Worm (Caenorhabditis elegans) whole organism, L3 larva: ENCODE measurements around the gene sre-46.

Experiments
- ZK546.5 ChIP-seq: sonication (generic microtip); optimal IDR thresholded peaks from 2 replicates; lab custom pipeline; 2017; ENCODE audit warnings: missing biosample characterization, missing genetic modification characterization
- aly-2 ChIP-seq: fragments of 150-350 bp; optimal IDR thresholded peaks from 2 replicates; lab custom pipeline; 2014; ENCODE audit warnings: missing biosample characterization, missing genetic modification characterization
- ceh-16 ChIP-seq: sonication (generic microtip); optimal IDR thresholded peaks from 2 replicates; lab custom pipeline; 2017; ENCODE audit warnings: missing biosample characterization, missing genetic modification characterization
- ceh-28 ChIP-seq: fragments of 150-350 bp; optimal IDR thresholded peaks from 2 replicates; lab custom pipeline; 2014; ENCODE audit warnings: missing biosample characterization, missing genetic modification reagents, missing genetic modification characterization
- daf-12 ChIP-seq: fragments of 150-350 bp; optimal IDR thresholded peaks from 2 replicates; lab custom pipeline; 2014; ENCODE audit warnings: missing biosample characterization, missing genetic modification reagents, missing genetic modification characterization
- elt-1 ChIP-seq: fragments of 150-350 bp; optimal IDR thresholded peaks from 2 replicates; lab custom pipeline; 2014; ENCODE audit warnings: missing biosample characterization, missing genetic modification characterization
- elt-2 ChIP-seq: sonication (generic microtip); optimal IDR thresholded peaks from 2 replicates; lab custom pipeline; 2016; ENCODE audit warnings: missing genetic modification reagents, mild to moderate bottlenecking, missing genetic modification characterization, missing compliant biosample characterization
- fos-1 ChIP-seq: fragments of 150-350 bp; optimal IDR thresholded peaks from 2 replicates; lab custom pipeline; 2014; ENCODE audit warnings: missing biosample characterization, missing genetic modification characterization
- nfya-1 ChIP-seq: sonication (generic microtip); optimal IDR thresholded peaks from 2 replicates; lab custom pipeline; 2017; ENCODE audit warnings: missing genetic modification characterization, mild to moderate bottlenecking, missing compliant biosample characterization, antibody characterized with exemption, moderate library complexity; ENCODE audit not compliant: insufficient read depth
- nhr-11 ChIP-seq: fragments of 150-350 bp; optimal IDR thresholded peaks from 2 replicates; lab custom pipeline; 2014; ENCODE audit warnings: missing biosample characterization, missing genetic modification characterization
- nhr-237 ChIP-seq: fragments of 150-350 bp; optimal IDR thresholded peaks from 2 replicates; lab custom pipeline; 2014; ENCODE audit warnings: missing biosample characterization, missing genetic modification characterization
- zag-1 ChIP-seq: fragments of 150-350 bp; optimal IDR thresholded peaks from 2 replicates; lab custom pipeline; 2014; ENCODE audit warnings: missing biosample characterization, missing genetic modification characterization

- TF ChIP-seq nhr-237 (no peak), zag-1 (tag; lab: Kevin White, UChicago) (no peak), daf-12 (tag; lab: Kevin White, UChicago) (no peak), elt-1 (no peak), aly-2 (tag; lab: Kevin White, UChicago) (no peak), nhr-11 (tag; lab: Kevin White, UChicago) (no peak), ceh-28 (no peak), elt-2 (tag; lab: Kevin White, UChicago) (no peak), fos-1 (tag; lab: Kevin White, UChicago) (no peak), ZK546.5 (no peak), nfya-1 (tag; lab: Kevin White, UChicago) (no peak), ceh-16 (tag; lab: Kevin White, UChicago) (no peak)
Observed at ce11 chrII:13685581-13685980, 35.5 kb downstream of the sre-46 start.
